Fruit fly (Drosophila melanogaster) Kc167 (cell line): ENCODE data around the gene Mabi.

Experiments
- h ChIP-seq: fragments of >200 bp; optimal IDR thresholded peaks from 3 replicates; lab custom pipeline; 2018; ENCODE audit warnings: missing external identifiers
- ttk ChIP-seq: sonication (Bioruptor generic); optimal IDR thresholded peaks from 2 replicates; lab custom pipeline; 2017; ENCODE audit warnings: missing external identifiers

DNA sequence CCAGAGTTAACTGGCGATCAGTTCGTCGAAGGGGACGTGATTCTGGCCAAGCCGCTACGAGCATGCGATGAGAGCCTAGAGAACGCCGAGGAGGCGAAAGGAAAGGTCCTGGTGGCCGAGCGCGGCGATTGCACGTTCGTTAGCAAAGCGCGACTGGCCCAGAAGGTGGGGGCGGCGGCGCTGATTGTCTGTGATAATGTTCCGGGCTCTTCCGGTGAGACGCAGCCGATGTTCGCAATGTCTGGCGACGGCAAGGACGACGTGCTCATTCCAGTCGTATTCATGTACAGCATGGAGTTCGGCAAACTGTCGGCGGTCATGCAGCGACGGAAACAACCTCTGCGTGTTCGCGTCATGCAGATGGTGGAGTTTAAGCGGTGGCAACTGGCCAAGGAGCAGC is 38.6 kb downstream of the Mabi start:
- no peak for TF ChIP-seq ttk (lab: Kevin White, UChicago)
- no peak for TF ChIP-seq h (lab: Kevin White, UChicago)
